Worm (Caenorhabditis elegans) whole organism, L4/young adult: Measurements from ENCODE around the gene Y38H6C.18.

Source experiments
- W03F9.2 ChIP-seq: fragments of 150-350 bp; optimal IDR thresholded peaks from 2 replicates; lab custom pipeline; 2014; ENCODE audit warnings: missing biosample characterization, missing genetic modification characterization
- him-1 ChIP-seq: sonication (generic microtip); optimal IDR thresholded peaks from 2 replicates; lab custom pipeline; 2016; ENCODE audit warnings: missing genotype, missing genetic modification reagents, missing genetic modification characterization, missing compliant biosample characterization

ce11 chrV:20574872-20575271 lies 27.9 kb upstream of the Y38H6C.18 start:
- TF ChIP-seq W03F9.2 (tag; lab: Kevin White, UChicago), result no peak
- no peak for TF ChIP-seq him-1 (tag; lab: Kevin White, UChicago)
